Worm (Caenorhabditis elegans): ENCODE data around the gene dot-1.2.

ce11 chrX:11843363-11843762 is 25.8 kb downstream of the dot-1.2 start, which contains the start of gene F54F7.2:
- TF ChIP-seq nhr-76 (tag; optimal IDR thresholded peaks at IDR 0.05), result no peak
- TF ChIP-seq flh-1 (GFP tag; optimal IDR thresholded peaks at IDR 0.05), result no peak
- no peak for TF ChIP-seq pha-4 (tag; optimal IDR thresholded peaks at IDR 0.05)
- no peak for TF ChIP-seq ztf-11 (tag; optimal IDR thresholded peaks at IDR 0.05)
- no peak for TF ChIP-seq snpc-4 (tag; optimal IDR thresholded peaks at IDR 0.05)
- no peak for TF ChIP-seq lsy-2 (tag; optimal IDR thresholded peaks at IDR 0.05)
- TF ChIP-seq unc-120 (tag; optimal IDR thresholded peaks at IDR 0.05; ENCODE audit: poor library complexity, severe bottlenecking), result no peak
- TF ChIP-seq lin-13 (tag; optimal IDR thresholded peaks at IDR 0.05), result no peak
- TF ChIP-seq nhr-12 (tag; optimal IDR thresholded peaks at IDR 0.05), result no peak
- no peak for TF ChIP-seq sem-2 (GFP tag; optimal IDR thresholded peaks at IDR 0.05)
- no peak for TF ChIP-seq nhr-237 (tag; optimal IDR thresholded peaks at IDR 0.05)
- no peak for TF ChIP-seq unc-62 (GFP tag; optimal IDR thresholded peaks at IDR 0.05)

All from whole organism, mixed stage, embryonic.